Fruit fly (Drosophila melanogaster): Measurements from ENCODE around the gene CG42659.

DNA sequence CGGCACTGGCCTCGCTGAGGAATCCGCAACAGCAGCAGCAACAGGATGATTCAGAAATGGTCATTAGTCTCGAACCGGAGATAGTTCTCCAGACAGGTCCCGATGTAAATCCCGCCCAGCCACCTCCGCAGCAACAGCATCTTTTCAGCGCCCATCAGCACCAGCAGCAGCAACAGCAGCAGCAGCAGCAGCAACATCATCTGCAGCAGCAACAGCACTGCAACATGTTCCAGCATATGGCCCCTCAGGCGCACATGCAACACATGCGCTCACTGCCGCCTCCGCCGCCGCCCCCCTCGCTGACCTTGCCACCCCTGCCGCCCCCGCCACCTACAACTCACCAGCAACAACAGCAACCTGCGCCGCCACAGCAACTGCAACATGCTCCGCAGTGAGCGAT, 34.2 kb upstream of the CG42659 start:
- TF ChIP-seq usp (GFP tag; optimal IDR thresholded peaks at IDR 0.05) (no peak), CG8478 (optimal IDR thresholded peaks at IDR 0.05) (no peak), pan (optimal IDR thresholded peaks at IDR 0.05) (no peak), psq (optimal IDR thresholded peaks at IDR 0.05) (no peak)
